Fruit fly (Drosophila melanogaster) whole organism, embryonic: ENCODE measurements around the gene Pvf1.
A peak's percentile ranks its signal among the peaks of the same experiment; 100 is the strongest.

Experiments used
- Abd-B ChIP-seq: fragments of 200-800 bp; sonication (Bioruptor generic); optimal IDR thresholded peaks from 2 replicates; lab custom pipeline; 2018; ENCODE audit warnings: missing biosample characterization, mild to moderate bottlenecking, missing genetic modification characterization, moderate library complexity
- CG10147 ChIP-seq: fragments of 200-800 bp; sonication (Bioruptor generic); optimal IDR thresholded peaks from 2 replicates; lab custom pipeline; 2019; ENCODE audit warnings: missing biosample characterization, mild to moderate bottlenecking, missing genetic modification characterization, moderate library complexity
- CG10979 ChIP-seq: fragments of 200-800 bp; sonication (Bioruptor generic); optimal IDR thresholded peaks from 2 replicates; lab custom pipeline; 2018; ENCODE audit warnings: missing biosample characterization, mild to moderate bottlenecking, missing genetic modification characterization, moderate library complexity
- CG13123 ChIP-seq: fragments of 200-800 bp; sonication (Bioruptor generic); optimal IDR thresholded peaks from 2 replicates; lab custom pipeline; 2016; ENCODE audit warnings: missing biosample characterization, missing genetic modification characterization
- CG14965 ChIP-seq: fragments of 200-800 bp; sonication (Bioruptor generic); optimal IDR thresholded peaks from 2 replicates; lab custom pipeline; 2016; ENCODE audit warnings: missing biosample characterization, missing genetic modification characterization, borderline replicate concordance
- CG15479 ChIP-seq: fragments of 200-800 bp; sonication (Bioruptor generic); optimal IDR thresholded peaks from 3 replicates; lab custom pipeline; 2019; ENCODE audit warnings: missing biosample characterization, mild to moderate bottlenecking, missing genetic modification characterization, moderate library complexity
- CG16779 ChIP-seq: fragments of 200-800 bp; sonication (Bioruptor generic); IDR thresholded peaks from 2 replicates; pipeline ENCODE4 v1.3.6; 2022; ENCODE audit warnings: missing biosample characterization, missing genetic modification characterization
- CG2116 ChIP-seq: fragments of 200-800 bp; sonication (Bioruptor generic); optimal IDR thresholded peaks from 3 replicates; lab custom pipeline; 2018; ENCODE audit warnings: missing biosample characterization, mild to moderate bottlenecking, missing genetic modification characterization
- CG31365 ChIP-seq: fragments of 200-800 bp; sonication (Bioruptor generic); optimal IDR thresholded peaks from 2 replicates; lab custom pipeline; 2018; ENCODE audit warnings: missing biosample characterization, mild to moderate bottlenecking, missing genetic modification characterization
- CG3995 ChIP-seq: fragments of 200-800 bp; sonication (Bioruptor generic); optimal IDR thresholded peaks from 3 replicates; lab custom pipeline; 2016; ENCODE audit warnings: missing biosample characterization, missing genetic modification characterization
- CG4328 ChIP-seq: fragments of 200-800 bp; sonication (Bioruptor generic); optimal IDR thresholded peaks from 3 replicates; lab custom pipeline; 2017; ENCODE audit warnings: missing biosample characterization, missing genetic modification reagents, missing genetic modification characterization
- CG4424 ChIP-seq: fragments of 200-800 bp; sonication (Bioruptor generic); optimal IDR thresholded peaks from 3 replicates; lab custom pipeline; 2016; ENCODE audit warnings: missing biosample characterization, missing genetic modification characterization
- CG5180 ChIP-seq: fragments of 200-800 bp; sonication (Bioruptor generic); optimal IDR thresholded peaks from 3 replicates; lab custom pipeline; 2017; ENCODE audit warnings: missing biosample characterization, missing genetic modification characterization, mild to moderate bottlenecking, moderate library complexity, missing genetic modification reagents
- CG6765 ChIP-seq: fragments of 200-800 bp; sonication (Bioruptor generic); optimal IDR thresholded peaks from 3 replicates; lab custom pipeline; 2017; ENCODE audit warnings: missing biosample characterization, mild to moderate bottlenecking, missing genetic modification characterization
- CG6854 ChIP-seq: fragments of 200-800 bp; sonication (Bioruptor generic); optimal IDR thresholded peaks from 3 replicates; lab custom pipeline; 2017; ENCODE audit warnings: missing biosample characterization, mild to moderate bottlenecking, missing genetic modification characterization
- CHES-1-like ChIP-seq: fragments of 200-800 bp; sonication (Bioruptor generic); optimal IDR thresholded peaks from 2 replicates; lab custom pipeline; 2016; ENCODE audit warnings: missing biosample characterization, missing genetic modification characterization
- D ChIP-seq, 2 experiments: fragments of 200-800 bp in 1 of 2; fragments of >200 bp in 1 of 2; sonication (Bioruptor generic) in 1 of 2; optimal IDR thresholded peaks; 2 replicates in 1 of 2; 3 replicates in 1 of 2; lab custom pipeline; 2017; ENCODE audit warnings: mild to moderate bottlenecking in 1 of 2, missing biosample characterization in 1 of 2, missing genetic modification characterization in 1 of 2, missing genetic modification reagents in 1 of 2
- D19A ChIP-seq: fragments of 200-800 bp; optimal IDR thresholded peaks from 3 replicates; lab custom pipeline; 2019; ENCODE audit warnings: missing biosample characterization, mild to moderate bottlenecking, missing genetic modification characterization, moderate library complexity
- Dref ChIP-seq: fragments of 200-800 bp; sonication (Bioruptor generic); IDR thresholded peaks from 2 replicates; pipeline ENCODE4 v1.3.6; 2022; ENCODE audit warnings: missing biosample characterization, missing genetic modification characterization
- Drgx ChIP-seq: fragments of 200-800 bp; sonication (Bioruptor generic); IDR thresholded peaks from 2 replicates; pipeline ENCODE4 v1.3.6; 2022; ENCODE audit warnings: missing biosample characterization, missing genetic modification characterization
- HLHmδ ChIP-seq: fragments of 200-800 bp; sonication (Bioruptor generic); optimal IDR thresholded peaks from 2 replicates; lab custom pipeline; 2018; ENCODE audit warnings: missing biosample characterization, mild to moderate bottlenecking, missing genetic modification characterization, moderate library complexity
- MTF-1 ChIP-seq: fragments of 200-800 bp; sonication (Bioruptor generic); optimal IDR thresholded peaks from 2 replicates; lab custom pipeline; 2018; ENCODE audit warnings: missing biosample characterization, mild to moderate bottlenecking, missing genetic modification characterization, borderline replicate concordance
- Xrp1 ChIP-seq: fragments of 200-800 bp; sonication (Bioruptor generic); IDR thresholded peaks from 2 replicates; pipeline ENCODE4 v1.3.6; 2022; ENCODE audit warnings: missing biosample characterization, missing genetic modification characterization
- abd-A ChIP-seq: fragments of 200-800 bp; sonication (Bioruptor generic); optimal IDR thresholded peaks from 3 replicates; lab custom pipeline; 2019; ENCODE audit warnings: missing biosample characterization, mild to moderate bottlenecking, missing genetic modification characterization, moderate library complexity
- bsh ChIP-seq, 2 experiments: fragments of 200-800 bp; sonication (Bioruptor generic); optimal IDR thresholded peaks; 2 replicates each; lab custom pipeline; 2017 to 2018; ENCODE audit warnings: mild to moderate bottlenecking in 2 of 2, missing biosample characterization in 2 of 2, missing genetic modification characterization in 2 of 2, moderate library complexity in 1 of 2
- cad ChIP-seq: fragments of >200 bp; optimal IDR thresholded peaks from 2 replicates; lab custom pipeline; 2017; ENCODE audit warnings: missing biosample characterization, missing genetic modification characterization
- ci ChIP-seq: fragments of 200-800 bp; sonication (Bioruptor generic); IDR thresholded peaks from 3 replicates; pipeline ENCODE4 v1.3.6; 2022; ENCODE audit warnings: missing biosample characterization, missing genetic modification characterization
- da ChIP-seq: fragments of 200-800 bp; sonication (Bioruptor generic); optimal IDR thresholded peaks from 2 replicates; lab custom pipeline; 2016; ENCODE audit warnings: missing biosample characterization, missing genetic modification characterization
- dimm ChIP-seq: fragments of 200-800 bp; sonication (Bioruptor generic); IDR thresholded peaks from 2 replicates; pipeline ENCODE4 v1.3.6; 2022; ENCODE audit warnings: missing biosample characterization, missing genetic modification characterization
- dmrt11E ChIP-seq: fragments of 200-800 bp; sonication (Bioruptor generic); optimal IDR thresholded peaks from 3 replicates; lab custom pipeline; 2018; ENCODE audit warnings: missing biosample characterization, mild to moderate bottlenecking, missing genetic modification characterization, moderate library complexity
- ems ChIP-seq: fragments of 200-800 bp; sonication (Bioruptor generic); optimal IDR thresholded peaks from 3 replicates; lab custom pipeline; 2016; ENCODE audit warnings: missing biosample characterization, missing genetic modification characterization
- fru ChIP-seq: fragments of >200 bp; optimal IDR thresholded peaks from 2 replicates; lab custom pipeline; 2017
- grn ChIP-seq: fragments of 200-800 bp; sonication (Bioruptor generic); optimal IDR thresholded peaks from 3 replicates; lab custom pipeline; 2017; ENCODE audit warnings: missing biosample characterization, missing genetic modification characterization
- hb ChIP-seq: fragments of 200-800 bp; sonication (Bioruptor generic); IDR thresholded peaks from 3 replicates; pipeline ENCODE4 v1.3.6; 2022; ENCODE audit warnings: missing biosample characterization, missing genetic modification characterization; ENCODE audit not compliant: partially characterized antibody
- insv ChIP-seq, 2 experiments: fragments of 200-800 bp; sonication (Bioruptor generic); optimal IDR thresholded peaks; 3 replicates each; lab custom pipeline; 2016 to 2018; ENCODE audit warnings: missing biosample characterization in 2 of 2, missing genetic modification characterization in 2 of 2
- nerfin-1 ChIP-seq: fragments of 200-800 bp; sonication (Bioruptor generic); optimal IDR thresholded peaks from 3 replicates; lab custom pipeline; 2019; ENCODE audit warnings: missing biosample characterization, mild to moderate bottlenecking, missing genetic modification characterization, moderate library complexity
- pum ChIP-seq: fragments of 200-800 bp; sonication (Bioruptor generic); optimal IDR thresholded peaks from 2 replicates; lab custom pipeline; 2016; ENCODE audit warnings: missing biosample characterization, missing genetic modification characterization
- sens ChIP-seq: fragments of 200-800 bp; sonication (Bioruptor generic); peaks from one replicate; lab custom pipeline; 2016; ENCODE audit warnings: missing biosample characterization, missing genetic modification characterization
- sqz ChIP-seq: fragments of 200-800 bp; sonication (Bioruptor generic); optimal IDR thresholded peaks from 3 replicates; lab custom pipeline; 2018; ENCODE audit warnings: missing biosample characterization, mild to moderate bottlenecking, missing genetic modification characterization
- tll ChIP-seq, 2 experiments: fragments of 200-800 bp in 1 of 2; fragments of >200 bp in 1 of 2; sonication (Bioruptor generic) in 1 of 2; optimal IDR thresholded peaks; 2 replicates each; lab custom pipeline; 2017 to 2019; ENCODE audit warnings: missing biosample characterization in 2 of 2, missing genetic modification characterization in 2 of 2, mild to moderate bottlenecking in 1 of 2, moderate library complexity in 1 of 2
- trem ChIP-seq: fragments of 200-800 bp; optimal IDR thresholded peaks from 3 replicates; lab custom pipeline; 2019; ENCODE audit warnings: missing biosample characterization, mild to moderate bottlenecking, missing genetic modification characterization, moderate library complexity
- twi ChIP-seq: fragments of 200-800 bp; optimal IDR thresholded peaks from 2 replicates; lab custom pipeline; 2019; ENCODE audit warnings: missing biosample characterization, mild to moderate bottlenecking, missing genetic modification characterization, moderate library complexity
- zen ChIP-seq: fragments of 200-800 bp; sonication (Bioruptor generic); optimal IDR thresholded peaks from 3 replicates; lab custom pipeline; 2018; ENCODE audit warnings: missing biosample characterization, mild to moderate bottlenecking, missing genetic modification characterization, moderate library complexity

The Pvf1 gene

DNA sequence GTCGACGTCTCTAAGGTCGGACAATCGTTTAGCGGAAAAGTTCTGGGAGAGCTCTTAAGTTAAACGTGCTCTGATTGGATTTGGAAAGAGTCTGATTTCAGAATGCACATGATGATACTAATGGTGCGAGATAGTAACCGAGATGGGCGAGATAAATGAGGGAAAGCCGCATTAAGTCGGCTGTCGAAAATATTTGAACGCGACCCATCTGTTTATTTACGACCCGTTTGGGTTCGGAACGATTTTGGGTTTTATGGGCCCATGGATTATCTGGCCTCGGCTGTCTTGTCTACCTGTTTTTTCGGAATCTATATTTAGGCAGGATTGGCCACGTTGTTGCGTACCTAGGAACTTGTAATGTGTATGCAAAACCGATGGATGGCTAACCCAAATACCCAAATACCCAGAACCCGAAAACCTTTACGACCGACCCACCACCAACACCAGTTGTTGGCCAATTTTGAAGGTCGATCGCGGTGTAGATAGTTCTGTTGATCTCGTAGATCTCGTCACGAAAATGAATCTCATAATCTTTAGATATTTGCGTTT is 33.1 kb upstream of the Pvf1 start:
- TF ChIP-seq insv (GFP tag; optimal IDR thresholded peaks at IDR 0.05; lab: Kevin White, UChicago) (peak in 1 of 2 experiments; percentile 75), twi (tag; lab: Kevin White, UChicago) (peak; percentile 37), zen (tag; lab: Kevin White, UChicago) (peak; percentile 66), CG3995 (GFP tag; lab: Kevin White, UChicago) (no peak), CG15479 (GFP tag; lab: Kevin White, UChicago) (peak; percentile 97), fru (lab: Kevin White, UChicago) (no peak), tll (GFP tag; optimal IDR thresholded peaks at IDR 0.05; lab: Kevin White, UChicago) (peak in 1 of 2 experiments; percentile 48), cad (GFP tag; lab: Kevin White, UChicago) (peak; percentile 95), Abd-B (GFP tag; lab: Kevin White, UChicago) (no peak), CG2116 (GFP tag; lab: Kevin White, UChicago) (no peak), grn (peak; percentile 88), nerfin-1 (tag; lab: Kevin White, UChicago) (no peak), CG4424 (GFP tag; lab: Kevin White, UChicago) (no peak), abd-A (tag; lab: Kevin White, UChicago) (peak; percentile 13)

DNA sequence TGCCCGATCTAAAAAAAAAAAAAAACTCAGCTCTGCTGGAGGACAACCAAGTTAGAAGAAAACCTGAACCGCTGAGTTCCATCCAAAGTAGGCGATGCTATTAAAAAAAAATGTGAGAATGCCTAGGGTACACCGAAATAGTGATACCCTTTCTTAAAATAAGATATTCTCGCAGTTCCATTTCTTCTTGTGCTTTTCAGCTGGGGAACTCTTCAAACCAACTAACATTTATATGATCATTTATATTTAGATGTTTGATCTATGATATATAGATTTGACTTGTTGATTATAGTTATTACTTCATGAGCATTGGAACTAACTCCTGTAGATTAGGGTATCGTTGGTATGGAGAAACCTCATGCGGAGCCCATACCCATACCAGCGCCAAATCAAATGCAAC is 32.3 kb upstream of the Pvf1 start:
- peak; percentile 4 for TF ChIP-seq CG10979 (tag; lab: Kevin White, UChicago)
- peak; percentile 95 for TF ChIP-seq D19A (tag; lab: Kevin White, UChicago)
- TF ChIP-seq sens (GFP tag; lab: Kevin White, UChicago) = peak; percentile 82
- TF ChIP-seq Xrp1 (GFP tag; lab: Robert Waterston, UW) = no peak
- peak; percentile 34 for TF ChIP-seq sqz (GFP tag; lab: Kevin White, UChicago)
- TF ChIP-seq trem (tag; lab: Kevin White, UChicago) = no peak
- TF ChIP-seq dmrt11E (tag; lab: Kevin White, UChicago) = peak; percentile 1
- TF ChIP-seq bsh (GFP tag; optimal IDR thresholded peaks at IDR 0.05; lab: Kevin White, UChicago) = peak in 1 of 2 experiments; percentile 65
- TF ChIP-seq Drgx = peak; percentile 57; the same call in 1 of the 2 replicates

DNA sequence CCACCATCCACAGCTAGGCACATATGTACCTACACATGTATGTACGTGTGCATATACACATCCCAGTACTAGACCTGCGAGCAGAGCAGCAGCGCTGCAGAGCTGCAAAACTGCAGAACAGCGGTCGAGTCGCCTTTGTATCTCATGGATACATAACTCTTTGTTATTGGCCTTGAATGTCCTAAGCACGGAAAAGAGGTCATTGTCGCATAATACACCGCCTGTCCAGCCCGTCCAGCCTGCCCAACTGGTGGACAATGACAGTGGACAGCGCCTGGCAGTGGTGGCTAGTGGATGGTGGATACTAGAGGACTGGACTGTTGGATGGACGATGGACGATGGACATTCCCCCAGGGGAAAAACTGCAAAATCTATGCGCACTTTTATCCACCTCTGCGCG is 31.2 kb upstream of the Pvf1 start:
- TF ChIP-seq CG16779 = no peak
- TF ChIP-seq CHES-1-like (GFP tag; lab: Kevin White, UChicago) = no peak
- TF ChIP-seq CG13123 (GFP tag; lab: Kevin White, UChicago) = no peak
- no peak for TF ChIP-seq CG6765 (GFP tag; lab: Kevin White, UChicago)
- TF ChIP-seq D (optimal IDR thresholded peaks at IDR 0.05; lab: Kevin White, UChicago) = no peak
- TF ChIP-seq D (GFP tag; optimal IDR thresholded peaks at IDR 0.05; lab: Kevin White, UChicago) = no peak
- no peak for TF ChIP-seq CG14965 (GFP tag; lab: Kevin White, UChicago)
- TF ChIP-seq CG5180 (GFP tag; lab: Kevin White, UChicago) = no peak
- no peak for TF ChIP-seq da (GFP tag; lab: Kevin White, UChicago)
- no peak for TF ChIP-seq CG10147
- no peak for TF ChIP-seq CG31365
- TF ChIP-seq HLHmδ (GFP tag; lab: Kevin White, UChicago) = no peak
- no peak for TF ChIP-seq pum
- TF ChIP-seq MTF-1 (GFP tag; lab: Kevin White, UChicago) = no peak
- TF ChIP-seq Dref (GFP tag; lab: Robert Waterston, UW) = no peak
- no peak for TF ChIP-seq dimm
- TF ChIP-seq CG6854 (GFP tag; lab: Kevin White, UChicago) = no peak
- TF ChIP-seq hb = no peak
- no peak for TF ChIP-seq CG4328
- no peak for TF ChIP-seq ci
- no peak for TF ChIP-seq ems (GFP tag; lab: Kevin White, UChicago)
